Fruit fly (Drosophila melanogaster) S2 (cell line): ENCODE measurements around the gene CG13738.

Experiments used
- CG8478 ChIP-seq: fragments of >200 bp; optimal IDR thresholded peaks from 2 replicates; lab custom pipeline; 2018
- CTCF ChIP-seq, 2 experiments: fragments of >200 bp; optimal IDR thresholded peaks; 2 replicates each; lab custom pipeline; 2018

DNA sequence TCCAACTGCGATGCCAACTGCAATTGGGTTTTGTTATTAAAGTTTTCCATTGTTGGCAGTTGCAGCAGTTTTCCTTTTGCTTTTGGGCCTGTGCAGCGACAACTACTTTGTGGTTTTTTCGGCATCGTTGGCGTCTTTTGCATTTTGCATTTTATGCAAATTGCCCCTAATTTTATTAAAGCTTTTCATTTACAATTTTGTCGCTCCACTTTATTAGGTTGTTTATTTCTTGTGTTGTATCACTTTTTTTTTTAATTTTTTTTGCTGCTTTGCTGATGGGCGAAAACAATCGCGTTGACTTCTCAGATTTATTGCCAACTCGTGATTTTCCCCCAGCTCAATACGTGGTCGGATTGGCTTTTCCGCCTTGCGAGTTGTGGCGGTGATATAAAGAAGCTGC lies 15.5 kb downstream of the CG13738 start:
- no peak for TF ChIP-seq CG8478 (lab: Kevin White, UChicago)
- no peak for TF ChIP-seq CTCF (optimal IDR thresholded peaks at IDR 0.05; lab: Kevin White, UChicago)
